Worm (Caenorhabditis elegans) whole organism, young adult: ENCODE results near the gene F48D6.4.

Experiments used
- ama-1 ChIP-seq, 3 experiments: fragments of 150-350 bp in 1 of 3; sonication (generic microtip) in 2 of 3; optimal IDR thresholded peaks; 2 replicates each; lab custom pipeline; 2014 to 2018; ENCODE audit warnings: missing biosample characterization in 2 of 3, missing genetic modification characterization in 2 of 3, missing genetic modification reagents in 2 of 3
- bed-2 ChIP-seq: fragments of 200-800 bp; sonication (Bioruptor generic); IDR thresholded peaks from 2 replicates; pipeline ENCODE4 v1.3.6; 2022; ENCODE audit warnings: missing genetic modification reagents, missing genetic modification characterization, missing compliant biosample characterization
- ekl-4 ChIP-seq: fragments of 200-800 bp; sonication (Bioruptor generic); IDR thresholded peaks from 2 replicates; pipeline ENCODE4 v1.3.6; 2022; ENCODE audit warnings: missing genetic modification reagents, missing genetic modification characterization, missing compliant biosample characterization
- hlh-12 ChIP-seq: sonication (generic microtip); optimal IDR thresholded peaks from 2 replicates; lab custom pipeline; 2016; ENCODE audit warnings: missing genetic modification characterization, missing compliant biosample characterization
- pha-4 ChIP-seq: fragments of 150-350 bp; sonication (generic microtip); optimal IDR thresholded peaks from 2 replicates; lab custom pipeline; 2014; ENCODE audit warnings: missing biosample characterization, missing genetic modification reagents, missing genetic modification characterization
- sptf-2 ChIP-seq: fragments of 200-800 bp; sonication (Bioruptor generic); optimal IDR thresholded peaks from 2 replicates; lab custom pipeline; 2018; ENCODE audit warnings: mild to moderate bottlenecking, missing genetic modification characterization, missing compliant biosample characterization
- unc-130 ChIP-seq: sonication (generic microtip); optimal IDR thresholded peaks from 2 replicates; lab custom pipeline; 2016; ENCODE audit warnings: missing genetic modification reagents, missing genetic modification characterization, missing compliant biosample characterization
- unc-62 ChIP-seq: fragments of 150-350 bp; optimal IDR thresholded peaks from 2 replicates; lab custom pipeline; 2014; ENCODE audit warnings: missing biosample characterization, missing genetic modification reagents, missing genetic modification characterization

- TF ChIP-seq unc-130 (GFP tag; lab: Kevin White, UChicago) (peak; percentile 0), bed-2 (GFP tag; lab: Robert Waterston, UW) (no peak), sptf-2 (peak; percentile 43), pha-4 (peak; percentile 78), hlh-12 (tag; lab: Kevin White, UChicago) (no peak), unc-62 (GFP tag; lab: Kevin White, UChicago) (peak; percentile 39), ekl-4 (GFP tag; lab: Robert Waterston, UW) (peak; percentile 95), ama-1 (optimal IDR thresholded peaks at IDR 0.05; lab: Kevin White, UChicago) (no peak), ama-1 (GFP tag; optimal IDR thresholded peaks at IDR 0.05; lab: Kevin White, UChicago) (peak; percentile 26 to 68)
These were observed 37.9 kb downstream of the F48D6.4 start for ce11 chrX:4209131-4209530.
